Fruit fly (Drosophila melanogaster) whole organism, prepupa: ENCODE data around the gene east.

Experiments used
- Blimp-1 ChIP-seq: fragments of 200-800 bp; sonication (Bioruptor generic); optimal IDR thresholded peaks from 3 replicates; lab custom pipeline; 2017; ENCODE audit warnings: missing biosample characterization, missing genetic modification characterization, mild to moderate bottlenecking, moderate library complexity, missing genetic modification reagents
- CG10631 ChIP-seq: fragments of 200-800 bp; sonication (Bioruptor generic); optimal IDR thresholded peaks from 2 replicates; lab custom pipeline; 2016; ENCODE audit warnings: missing biosample characterization, missing genetic modification characterization
- CG10669 ChIP-seq: fragments of 200-800 bp; sonication (Bioruptor generic); optimal IDR thresholded peaks from 3 replicates; lab custom pipeline; 2018; ENCODE audit warnings: missing biosample characterization, mild to moderate bottlenecking, missing genetic modification characterization, moderate library complexity
- CG11294 ChIP-seq: fragments of 200-800 bp; sonication (Bioruptor generic); IDR thresholded peaks from 2 replicates; pipeline ENCODE4 v1.3.6; 2022; ENCODE audit warnings: missing biosample characterization, missing genetic modification characterization
- CG11762 ChIP-seq: fragments of 200-800 bp; sonication (Bioruptor generic); optimal IDR thresholded peaks from 3 replicates; lab custom pipeline; 2016; ENCODE audit warnings: missing biosample characterization, missing genetic modification characterization; ENCODE audit not compliant: insufficient read depth
- CG16779 ChIP-seq: fragments of 200-800 bp; sonication (Bioruptor generic); optimal IDR thresholded peaks from 3 replicates; lab custom pipeline; 2017; ENCODE audit warnings: missing biosample characterization, mild to moderate bottlenecking, missing genetic modification characterization
- CG3032 ChIP-seq: fragments of 200-800 bp; optimal IDR thresholded peaks from 2 replicates; lab custom pipeline; 2019; ENCODE audit warnings: missing biosample characterization, mild to moderate bottlenecking, missing genetic modification characterization, moderate library complexity
- CG31627 ChIP-seq: fragments of 200-800 bp; sonication (Bioruptor generic); optimal IDR thresholded peaks from 3 replicates; lab custom pipeline; 2016; ENCODE audit warnings: missing biosample characterization, missing genetic modification characterization
- CG34406 ChIP-seq: fragments of 200-800 bp; sonication (Bioruptor generic); optimal IDR thresholded peaks from 3 replicates; lab custom pipeline; 2016; ENCODE audit warnings: missing biosample characterization, missing genetic modification characterization
- CG3919 ChIP-seq: fragments of 200-800 bp; sonication (Bioruptor generic); optimal IDR thresholded peaks from 3 replicates; lab custom pipeline; 2016; ENCODE audit warnings: missing biosample characterization, missing genetic modification characterization
- CG4318 ChIP-seq: fragments of 200-800 bp; sonication (Bioruptor generic); optimal IDR thresholded peaks from 3 replicates; lab custom pipeline; 2017; ENCODE audit warnings: missing biosample characterization, mild to moderate bottlenecking, missing genetic modification characterization
- CG6163 ChIP-seq: fragments of 200-800 bp; sonication (Bioruptor generic); IDR thresholded peaks from 3 replicates; pipeline ENCODE4 v1.3.6; 2022; ENCODE audit warnings: missing biosample characterization, missing genetic modification characterization
- CG6276 ChIP-seq: fragments of 200-800 bp; sonication (Bioruptor generic); optimal IDR thresholded peaks from 2 replicates; lab custom pipeline; 2017; ENCODE audit warnings: missing biosample characterization, mild to moderate bottlenecking, missing genetic modification characterization
- CG6792 ChIP-seq: fragments of 200-800 bp; sonication (Bioruptor generic); optimal IDR thresholded peaks from 3 replicates; lab custom pipeline; 2016; ENCODE audit warnings: missing biosample characterization, missing genetic modification characterization
- CG7368 ChIP-seq: fragments of 200-800 bp; sonication (Bioruptor generic); optimal IDR thresholded peaks from 3 replicates; lab custom pipeline; 2016; ENCODE audit warnings: missing biosample characterization, missing genetic modification characterization
- CG8632 ChIP-seq: fragments of 200-800 bp; sonication (Bioruptor generic); optimal IDR thresholded peaks from 3 replicates; lab custom pipeline; 2016; ENCODE audit warnings: missing biosample characterization, missing genetic modification characterization
- CG9139 ChIP-seq: fragments of 200-800 bp; sonication (Bioruptor generic); optimal IDR thresholded peaks from 3 replicates; lab custom pipeline; 2017; ENCODE audit warnings: missing biosample characterization, mild to moderate bottlenecking, missing genetic modification characterization
- Eip75B ChIP-seq: fragments of 200-800 bp; sonication (Bioruptor generic); optimal IDR thresholded peaks from 3 replicates; lab custom pipeline; 2016; ENCODE audit warnings: missing biosample characterization, missing genetic modification characterization
- Eip78C ChIP-seq: fragments of 200-800 bp; sonication (Bioruptor generic); peaks from one replicate; lab custom pipeline; 2016; ENCODE audit warnings: missing biosample characterization, missing genetic modification characterization
- Eip93F ChIP-seq: fragments of 200-800 bp; sonication (Bioruptor generic); optimal IDR thresholded peaks from 2 replicates; lab custom pipeline; 2016; ENCODE audit warnings: missing biosample characterization, mild to moderate bottlenecking, missing genetic modification characterization
- Ets21C ChIP-seq: fragments of 200-800 bp; sonication (Bioruptor generic); optimal IDR thresholded peaks from 3 replicates; lab custom pipeline; 2016; ENCODE audit warnings: missing biosample characterization, missing genetic modification characterization
- Ets96B ChIP-seq: fragments of 200-800 bp; optimal IDR thresholded peaks from 2 replicates; lab custom pipeline; 2019; ENCODE audit warnings: missing biosample characterization, mild to moderate bottlenecking, missing genetic modification characterization, moderate library complexity
- Hr38 ChIP-seq: sonication (Bioruptor generic); optimal IDR thresholded peaks from 2 replicates; lab custom pipeline; 2016; ENCODE audit warnings: missing biosample characterization, missing genetic modification characterization
- Hr39 ChIP-seq: fragments of 200-800 bp; sonication (Bioruptor generic); optimal IDR thresholded peaks from 2 replicates; lab custom pipeline; 2016; ENCODE audit warnings: missing biosample characterization, missing genetic modification characterization
- Hr4 ChIP-seq: fragments of 200-800 bp; sonication (Bioruptor generic); optimal IDR thresholded peaks from 3 replicates; lab custom pipeline; 2016; ENCODE audit warnings: missing biosample characterization, missing genetic modification characterization
- Lpt ChIP-seq: fragments of 200-800 bp; sonication (Bioruptor generic); optimal IDR thresholded peaks from 3 replicates; lab custom pipeline; 2016; ENCODE audit warnings: missing biosample characterization, missing genetic modification characterization
- OdsH ChIP-seq: fragments of 200-800 bp; sonication (Bioruptor generic); optimal IDR thresholded peaks from 3 replicates; lab custom pipeline; 2016; ENCODE audit warnings: missing biosample characterization, missing genetic modification characterization
- Smox ChIP-seq: fragments of 200-800 bp; sonication (Bioruptor generic); optimal IDR thresholded peaks from 3 replicates; lab custom pipeline; 2016; ENCODE audit warnings: missing biosample characterization, missing genetic modification characterization
- Sox102F ChIP-seq: fragments of 200-800 bp; sonication (Bioruptor generic); optimal IDR thresholded peaks from 2 replicates; lab custom pipeline; 2016; ENCODE audit warnings: missing biosample characterization, mild to moderate bottlenecking, missing genetic modification characterization
- Sox15 ChIP-seq: fragments of 200-800 bp; sonication (Bioruptor generic); optimal IDR thresholded peaks from 3 replicates; lab custom pipeline; 2016; ENCODE audit warnings: missing biosample characterization, missing genetic modification characterization
- achi ChIP-seq: fragments of 200-800 bp; sonication (Bioruptor generic); optimal IDR thresholded peaks from 3 replicates; lab custom pipeline; 2016; ENCODE audit warnings: missing biosample characterization, missing genetic modification characterization
- acj6 ChIP-seq: fragments of 200-800 bp; sonication (Bioruptor generic); optimal IDR thresholded peaks from 3 replicates; lab custom pipeline; 2016; ENCODE audit warnings: missing biosample characterization, missing genetic modification characterization
- cyc ChIP-seq: fragments of 200-800 bp; sonication (Bioruptor generic); optimal IDR thresholded peaks from 3 replicates; lab custom pipeline; 2016; ENCODE audit warnings: missing biosample characterization, missing genetic modification characterization
- dac ChIP-seq: fragments of 200-800 bp; sonication (Bioruptor generic); optimal IDR thresholded peaks from 2 replicates; lab custom pipeline; 2017; ENCODE audit warnings: missing biosample characterization, mild to moderate bottlenecking, missing genetic modification characterization
- dsx ChIP-seq: fragments of 200-800 bp; optimal IDR thresholded peaks from 3 replicates; lab custom pipeline; 2019; ENCODE audit warnings: missing biosample characterization, mild to moderate bottlenecking, missing genetic modification characterization, moderate library complexity; ENCODE audit not compliant: poor library complexity, severe bottlenecking
- eg ChIP-seq: fragments of 200-800 bp; sonication (Bioruptor generic); IDR thresholded peaks from 3 replicates; pipeline ENCODE4 v1.3.6; 2022; ENCODE audit warnings: missing biosample characterization, missing genetic modification characterization
- fd59A ChIP-seq: fragments of 200-800 bp; sonication (Bioruptor generic); optimal IDR thresholded peaks from 2 replicates; lab custom pipeline; 2017; ENCODE audit warnings: missing biosample characterization, mild to moderate bottlenecking, missing genetic modification characterization, missing genetic modification reagents
- fd85E ChIP-seq: fragments of 200-800 bp; sonication (Bioruptor generic); optimal IDR thresholded peaks from 3 replicates; lab custom pipeline; 2016; ENCODE audit warnings: missing biosample characterization, missing genetic modification characterization
- salr ChIP-seq, 2 experiments: fragments of 200-800 bp; sonication (Bioruptor generic); optimal IDR thresholded peaks; 3 replicates each; lab custom pipeline; 2016 to 2018; ENCODE audit warnings: missing biosample characterization in 2 of 2, missing genetic modification characterization in 2 of 2, mild to moderate bottlenecking in 1 of 2
- spab ChIP-seq: fragments of 200-800 bp; sonication (Bioruptor generic); optimal IDR thresholded peaks from 2 replicates; lab custom pipeline; 2017; ENCODE audit warnings: missing biosample characterization, mild to moderate bottlenecking, missing genetic modification characterization, missing genetic modification reagents
- ss ChIP-seq, 2 experiments: fragments of 200-800 bp; sonication (Bioruptor generic); optimal IDR thresholded peaks; 2 replicates in 1 of 2; 3 replicates in 1 of 2; lab custom pipeline; 2017 to 2018; ENCODE audit warnings: mild to moderate bottlenecking in 2 of 2, missing biosample characterization in 2 of 2, missing genetic modification characterization in 2 of 2, moderate library complexity in 1 of 2
- svp ChIP-seq: fragments of 200-800 bp; sonication (Bioruptor generic); peaks from one replicate; lab custom pipeline; 2016; ENCODE audit warnings: missing biosample characterization, missing genetic modification characterization
- topi ChIP-seq: fragments of 200-800 bp; sonication (Bioruptor generic); optimal IDR thresholded peaks from 3 replicates; lab custom pipeline; 2016; ENCODE audit warnings: missing biosample characterization, missing genetic modification characterization
- vri ChIP-seq: fragments of 200-800 bp; sonication (Bioruptor generic); optimal IDR thresholded peaks from 3 replicates; lab custom pipeline; 2016; ENCODE audit warnings: missing biosample characterization, mild to moderate bottlenecking, missing genetic modification characterization

The east gene

DNA sequence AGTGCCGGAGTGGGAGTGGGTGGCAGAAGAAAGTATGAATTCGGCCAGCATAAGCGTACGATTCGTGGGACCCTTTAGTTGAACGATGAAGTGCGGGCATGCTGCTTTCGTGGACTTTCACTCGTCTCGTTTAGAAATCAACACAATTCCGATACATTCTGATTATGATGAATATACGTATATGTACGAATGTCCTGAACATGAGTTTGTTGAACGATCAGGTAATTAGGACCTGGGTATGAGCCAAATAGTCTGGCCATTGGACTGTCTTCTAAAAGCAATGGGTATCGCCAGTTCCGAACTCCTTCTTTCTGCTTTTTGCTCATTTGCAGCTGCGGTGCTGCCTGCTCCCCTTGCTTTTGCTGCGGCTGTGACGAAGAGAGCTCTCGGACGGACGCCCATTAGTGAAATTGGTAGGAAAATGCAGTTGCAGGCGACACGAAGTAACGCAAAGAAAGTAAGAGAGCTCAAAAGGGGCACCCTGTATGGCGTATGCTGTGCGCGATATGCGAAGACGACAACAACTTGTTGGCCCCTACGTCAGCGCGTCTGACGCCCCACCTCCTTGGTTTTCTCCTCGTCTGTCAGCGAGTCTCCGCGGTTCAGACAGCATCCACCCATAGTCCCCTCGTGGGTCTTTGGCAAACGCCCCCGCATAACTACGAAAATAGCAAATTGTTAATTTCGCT lies 26.3 kb downstream of the east start (continued):
- TF ChIP-seq achi (GFP tag; lab: Kevin White, UChicago) (peak; percentile 8), eg (GFP tag; lab: Robert Waterston, UW) (no peak), svp (GFP tag; lab: Kevin White, UChicago) (peak; percentile 68), CG16779 (no peak), CG10669 (no peak), CG31627 (GFP tag; lab: Kevin White, UChicago) (peak; percentile 44), salr (GFP tag; optimal IDR thresholded peaks at IDR 0.05; lab: Kevin White, UChicago) (no peak), CG11294 (no peak), CG8632 (GFP tag; lab: Kevin White, UChicago) (no peak)
- TF ChIP-seq, all 60 proteins: peak for 30

DNA sequence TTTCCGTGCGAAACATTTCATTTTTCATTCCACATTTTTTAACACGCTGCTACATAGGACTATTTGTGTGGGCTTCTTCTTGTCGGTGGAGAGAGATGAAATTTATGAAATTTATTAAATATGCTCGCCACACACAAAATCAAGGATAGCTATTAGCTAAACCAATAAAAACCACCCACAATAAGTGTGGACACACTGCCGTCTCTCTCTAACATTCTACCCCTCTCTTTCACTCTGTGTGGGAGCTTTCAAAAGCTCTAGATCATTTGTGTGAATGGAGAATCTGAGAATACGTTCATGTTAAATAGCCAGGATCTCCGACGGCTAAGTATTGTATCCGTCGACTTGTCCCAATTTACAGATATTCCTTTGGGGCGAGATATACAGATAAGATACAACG lies 26.9 kb downstream of the east start:
- TF ChIP-seq CG16779 (no peak), Smox (GFP tag; lab: Kevin White, UChicago) (no peak), Hr39 (GFP tag; lab: Kevin White, UChicago) (no peak), fd59A (no peak), CG34406 (GFP tag; lab: Kevin White, UChicago) (no peak), achi (GFP tag; lab: Kevin White, UChicago) (no peak), Eip93F (GFP tag; lab: Kevin White, UChicago) (no peak), CG3919 (GFP tag; lab: Kevin White, UChicago) (no peak), Blimp-1 (GFP tag; lab: Kevin White, UChicago) (no peak), Ets96B (tag; lab: Kevin White, UChicago) (no peak), CG6276 (GFP tag; lab: Kevin White, UChicago) (no peak), eg (GFP tag; lab: Robert Waterston, UW) (no peak), CG31627 (GFP tag; lab: Kevin White, UChicago) (no peak), CG11762 (GFP tag; lab: Kevin White, UChicago) (no peak), CG7368 (no peak), CG6792 (GFP tag; lab: Kevin White, UChicago) (no peak), CG11294 (no peak), acj6 (GFP tag; lab: Kevin White, UChicago) (no peak), Ets21C (GFP tag; lab: Kevin White, UChicago) (no peak), CG10631 (GFP tag; lab: Kevin White, UChicago) (no peak)

DNA sequence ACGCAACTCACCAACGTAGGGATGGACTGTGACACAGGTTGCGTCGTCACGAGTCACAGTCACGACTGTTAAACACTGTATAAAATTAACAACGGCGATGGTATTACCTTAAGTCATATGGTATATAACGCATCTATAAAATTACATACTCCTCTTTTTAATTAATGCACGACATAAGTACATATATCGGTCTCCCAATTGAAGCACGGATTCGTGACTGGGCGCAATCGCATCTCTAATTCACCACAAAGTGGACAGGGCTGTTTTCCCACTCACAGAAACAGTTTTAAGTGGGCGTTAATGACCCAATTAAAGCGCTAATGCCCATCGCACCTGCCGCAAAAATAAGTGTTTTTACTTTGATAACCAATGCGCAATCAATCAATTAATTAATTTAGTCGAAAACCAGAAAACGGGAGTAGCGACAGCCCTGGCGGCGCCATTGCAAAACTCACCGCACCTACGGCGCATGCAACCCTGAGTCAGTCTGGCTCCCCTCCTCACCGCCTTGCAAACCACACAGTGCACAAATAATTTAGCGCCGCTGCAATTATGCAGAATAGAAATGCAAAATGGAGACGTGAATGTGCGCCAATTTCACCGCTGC lies 30.8 kb downstream of the east start, which contains the start of gene CG4313:
Gene CG4313, plus strand, starts transcription at position 557 of the 607 bp plus-strand sequence.
- TF ChIP-seq CG31627 (GFP tag; lab: Kevin White, UChicago) (peak; percentile 81), CG3032 (peak; percentile 69), Hr4 (GFP tag; lab: Kevin White, UChicago) (peak; percentile 64), Sox102F (GFP tag; lab: Kevin White, UChicago) (peak; percentile 62), fd59A (peak; percentile 43), Lpt (GFP tag; lab: Kevin White, UChicago) (no peak), Eip93F (GFP tag; lab: Kevin White, UChicago) (no peak), CG9139 (GFP tag; lab: Kevin White, UChicago) (peak; percentile 43), Hr39 (GFP tag; lab: Kevin White, UChicago) (peak; percentile 75), Eip78C (GFP tag; lab: Kevin White, UChicago) (peak; percentile 88), CG3919 (GFP tag; lab: Kevin White, UChicago) (peak; percentile 63), cyc (GFP tag; lab: Kevin White, UChicago) (peak; percentile 82), Hr38 (GFP tag; lab: Kevin White, UChicago) (no peak), topi (GFP tag; lab: Kevin White, UChicago) (peak; percentile 77), eg (GFP tag; lab: Robert Waterston, UW) (no peak; the same call in 1 of the 3 replicates), dac (GFP tag; lab: Kevin White, UChicago) (peak; percentile 3), fd85E (GFP tag; lab: Kevin White, UChicago) (no peak), CG6276 (GFP tag; lab: Kevin White, UChicago) (peak; percentile 54), spab (GFP tag; lab: Kevin White, UChicago) (peak; percentile 37), ss (GFP tag; optimal IDR thresholded peaks at IDR 0.05; lab: Kevin White, UChicago) (peak; percentile 7 to 45), Eip75B (GFP tag; lab: Kevin White, UChicago) (peak; percentile 70), Sox15 (GFP tag; lab: Kevin White, UChicago) (peak; percentile 65), CG11294 (no peak; the same call in 1 of the 2 replicates), OdsH (GFP tag; lab: Kevin White, UChicago) (peak; percentile 71), CG6163 (GFP tag; lab: Robert Waterston, UW) (no peak; the same call in 2 of the 3 replicates), vri (GFP tag; lab: Kevin White, UChicago) (peak; percentile 68), dsx (GFP tag; lab: Kevin White, UChicago) (peak; percentile 33), CG10669 (peak; percentile 46), CG4318 (GFP tag; lab: Kevin White, UChicago) (peak; percentile 33)
